Worm (Caenorhabditis elegans): Measurements from ENCODE around the gene mtm-6.

- TF ChIP-seq rcor-1 (GFP tag; IDR thresholded peaks at IDR 0.05): no peak
- no peak for TF ChIP-seq egl-18 (GFP tag; IDR thresholded peaks at IDR 0.05)
- no peak for TF ChIP-seq Y53F4B.3 (GFP tag; IDR thresholded peaks at IDR 0.05)
- TF ChIP-seq nhr-90 (tag; optimal IDR thresholded peaks at IDR 0.05): no peak
- TF ChIP-seq ets-4 (GFP tag; optimal IDR thresholded peaks at IDR 0.05): no peak
- no peak for TF ChIP-seq unc-62 (GFP tag; optimal IDR thresholded peaks at IDR 0.05)
- TF ChIP-seq dpff-1 (tag; optimal IDR thresholded peaks at IDR 0.05): no peak
- no peak for TF ChIP-seq dpl-1 (GFP tag; optimal IDR thresholded peaks at IDR 0.05)
Observed at ce11 chrIII:13324739-13325138, 22.1 kb upstream of the mtm-6 start, which contains the start of gene F53A2.1.
